Worm (Caenorhabditis elegans) whole organism, early embryonic: ENCODE results near the gene D1014.5.

ENCODE experiments used
- B0310.2 ChIP-seq: sonication (generic microtip); optimal IDR thresholded peaks from 2 replicates; lab custom pipeline; 2016; ENCODE audit warnings: mild to moderate bottlenecking, missing genetic modification characterization, missing compliant biosample characterization
- F13C5.2 ChIP-seq: sonication (generic microtip); optimal IDR thresholded peaks from 2 replicates; lab custom pipeline; 2017; ENCODE audit warnings: mild to moderate bottlenecking, missing genetic modification characterization, inconsistent platforms, missing compliant biosample characterization
- ama-1 ChIP-seq: fragments of 150-350 bp; optimal IDR thresholded peaks from 2 replicates; lab custom pipeline; 2014
- ets-7 ChIP-seq: sonication (generic microtip); optimal IDR thresholded peaks from 2 replicates; lab custom pipeline; 2016; ENCODE audit warnings: missing genotype, missing genetic modification characterization, missing compliant biosample characterization
- flt-1 ChIP-seq: fragments of 200-800 bp; sonication (Bioruptor generic); IDR thresholded peaks from 2 replicates; pipeline ENCODE4 v1.3.6; 2022; ENCODE audit warnings: missing genetic modification characterization, missing compliant biosample characterization
- hmbx-1 ChIP-seq: sonication (generic microtip); optimal IDR thresholded peaks from 2 replicates; lab custom pipeline; 2016; ENCODE audit warnings: mild to moderate bottlenecking, missing genetic modification characterization, missing compliant biosample characterization
- hmg-4 ChIP-seq: fragments of 200-800 bp; sonication (Bioruptor generic); optimal IDR thresholded peaks from 2 replicates; lab custom pipeline; 2018; ENCODE audit warnings: mild to moderate bottlenecking, missing genetic modification characterization, missing compliant biosample characterization
- hnd-1 ChIP-seq: sonication (generic microtip); optimal IDR thresholded peaks from 2 replicates; lab custom pipeline; 2016; ENCODE audit warnings: missing genetic modification characterization, missing compliant biosample characterization
- pes-1 ChIP-seq: fragments of 200-800 bp; sonication (Bioruptor generic); IDR thresholded peaks from 2 replicates; pipeline ENCODE4 v1.3.6; 2022; ENCODE audit warnings: missing genetic modification reagents, missing genetic modification characterization, missing compliant biosample characterization
- sea-1 ChIP-seq: fragments of 200-800 bp; sonication (Bioruptor generic); conservative IDR thresholded peaks from 2 replicates; pipeline ENCODE4 v1.3.6; 2022; ENCODE audit warnings: missing genetic modification characterization, missing compliant biosample characterization
- tbx-11 ChIP-seq: fragments of 200-800 bp; sonication (Bioruptor generic); IDR thresholded peaks from 2 replicates; pipeline ENCODE4 v1.3.6; 2022; ENCODE audit warnings: missing genetic modification characterization, missing compliant biosample characterization
- tbx-37 ChIP-seq: fragments of 200-800 bp; sonication (Bioruptor generic); conservative IDR thresholded peaks from 2 replicates; pipeline ENCODE4 v1.3.6; 2022; ENCODE audit warnings: missing genetic modification reagents, missing genetic modification characterization, missing compliant biosample characterization
- tra-4 ChIP-seq: sonication (generic microtip); optimal IDR thresholded peaks from 2 replicates; lab custom pipeline; 2017; ENCODE audit warnings: missing genetic modification characterization, missing compliant biosample characterization

DNA sequence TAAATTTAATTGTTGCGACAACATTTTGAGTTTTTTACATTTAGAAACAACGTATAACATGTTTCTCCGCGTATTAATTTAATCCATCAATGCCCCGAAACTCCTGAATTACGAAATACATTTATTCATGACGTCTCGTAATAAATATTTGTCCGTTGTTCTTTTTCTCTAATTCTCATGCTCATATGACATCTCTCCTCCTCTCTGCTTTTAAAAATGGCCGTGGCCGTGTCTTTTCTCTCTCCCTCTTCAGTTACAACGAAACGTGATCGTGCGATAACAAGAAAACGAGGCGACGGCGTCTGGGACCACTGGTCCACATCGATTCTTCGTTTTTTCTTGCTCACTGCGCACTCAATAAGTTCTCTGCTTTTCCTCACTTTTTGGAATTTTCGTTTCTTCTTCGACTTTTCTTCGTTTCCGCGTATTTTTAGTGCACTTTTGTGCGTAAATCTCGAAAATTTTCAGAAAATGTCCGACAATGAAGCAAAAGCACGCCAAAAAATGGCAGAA lies 6.7 kb downstream of the D1014.5 start, which contains the start of gene snap-1:
- no peak for TF ChIP-seq sea-1 (GFP tag; lab: Robert Waterston, UW)
- TF ChIP-seq tbx-11 (GFP tag; lab: Robert Waterston, UW) = no peak
- no peak for TF ChIP-seq ama-1
- TF ChIP-seq ets-7 (tag; lab: Kevin White, UChicago) = no peak
- no peak for TF ChIP-seq hnd-1 (tag; lab: Kevin White, UChicago)
- no peak for TF ChIP-seq F13C5.2 (tag; lab: Kevin White, UChicago)
- no peak for TF ChIP-seq flt-1 (GFP tag; lab: Robert Waterston, UW)
- no peak for TF ChIP-seq pes-1 (GFP tag; lab: Robert Waterston, UW)
- no peak for TF ChIP-seq hmbx-1
- no peak for TF ChIP-seq tbx-37
- TF ChIP-seq hmg-4 = no peak
- TF ChIP-seq tra-4 (tag; lab: Kevin White, UChicago) = no peak
- no peak for TF ChIP-seq B0310.2 (tag; lab: Kevin White, UChicago)
